Fruit fly (Drosophila melanogaster): ENCODE measurements around the gene CG9377.
A peak's percentile ranks its signal among the peaks of the same experiment; 100 is the strongest.

The CG9377 gene

dm6 chr2L:13367378-13367777 lies 6.0 kb upstream of the CG9377 start, which contains the start of gene Tap42 (continued):
- peak; percentile 28 for TF ChIP-seq Xbp1 (GFP tag; optimal IDR thresholded peaks at IDR 0.05)
- TF ChIP-seq CG31441 (GFP tag; IDR thresholded peaks at IDR 0.05) = no peak
- peak; percentile 27 for TF ChIP-seq stwl (tag; optimal IDR thresholded peaks at IDR 0.05)
- no peak for TF ChIP-seq CG3163 (GFP tag; optimal IDR thresholded peaks at IDR 0.05)
- no peak for TF ChIP-seq mld (GFP tag; IDR thresholded peaks at IDR 0.05; ENCODE audit: partially characterized antibody)
- peak; percentile 41 for TF ChIP-seq nerfin-1 (tag; optimal IDR thresholded peaks at IDR 0.05)
- no peak for TF ChIP-seq maf-S (GFP tag; optimal IDR thresholded peaks at IDR 0.05)
- TF ChIP-seq phol (tag; optimal IDR thresholded peaks at IDR 0.05) = peak; percentile 72
- peak; percentile 42 for TF ChIP-seq CG12391 (tag; optimal IDR thresholded peaks at IDR 0.05)
- peak; percentile 38 for TF ChIP-seq CG2712 (tag; optimal IDR thresholded peaks at IDR 0.05)
- peak; percentile 49 for TF ChIP-seq CG10267 (tag; optimal IDR thresholded peaks at IDR 0.05)
- no peak for TF ChIP-seq ranshi (GFP tag; IDR thresholded peaks at IDR 0.05)
- TF ChIP-seq CG12155 (GFP tag; optimal IDR thresholded peaks at IDR 0.05) = peak; percentile 22
- no peak for TF ChIP-seq Usf (GFP tag; optimal IDR thresholded peaks at IDR 0.05)
- peak; percentile 13 for TF ChIP-seq CG12744 (GFP tag; optimal IDR thresholded peaks at IDR 0.05)
- TF ChIP-seq bab2 (GFP tag; optimal IDR thresholded peaks at IDR 0.05) = no peak
- no peak for TF ChIP-seq CG14860 (GFP tag; IDR thresholded peaks at IDR 0.05; ENCODE audit: partially characterized antibody)
- peak; percentile 35 for TF ChIP-seq CG34376 (GFP tag; optimal IDR thresholded peaks at IDR 0.05)
- TF ChIP-seq CG4328 (GFP tag; optimal IDR thresholded peaks at IDR 0.05) = no peak
- no peak for TF ChIP-seq p53 (GFP tag; optimal IDR thresholded peaks at IDR 0.05)
- no peak for TF ChIP-seq CG6765 (GFP tag; optimal IDR thresholded peaks at IDR 0.05)
- TF ChIP-seq CG9876 (GFP tag; optimal IDR thresholded peaks at IDR 0.05) = no peak
- TF ChIP-seq CG7271 (tag; optimal IDR thresholded peaks at IDR 0.05) = no peak
- TF ChIP-seq CG17385 (GFP tag; optimal IDR thresholded peaks at IDR 0.05) = peak; percentile 3
- peak; percentile 7 for TF ChIP-seq CG7556 (GFP tag; optimal IDR thresholded peaks at IDR 0.05)
- no peak for TF ChIP-seq CG5245 (GFP tag; optimal IDR thresholded peaks at IDR 0.05)
- no peak for TF ChIP-seq Aef1 (GFP tag; IDR thresholded peaks at IDR 0.05)
- peak; percentile 22 for TF ChIP-seq trem (tag; optimal IDR thresholded peaks at IDR 0.05)
- no peak for TF ChIP-seq CG2202 (tag; optimal IDR thresholded peaks at IDR 0.05)
- TF ChIP-seq CG8388 (GFP tag; optimal IDR thresholded peaks at IDR 0.05) = no peak
- peak; percentile 1 for TF ChIP-seq CG15601 (tag; optimal IDR thresholded peaks at IDR 0.05)
- peak; percentile 19 for TF ChIP-seq caup (GFP tag; optimal IDR thresholded peaks at IDR 0.05; ENCODE audit: severe bottlenecking)
- no peak for TF ChIP-seq CG11093 (GFP tag; IDR thresholded peaks at IDR 0.05)
- peak; percentile 25 for TF ChIP-seq scrt (GFP tag; optimal IDR thresholded peaks at IDR 0.05)
- TF ChIP-seq CG42726 (GFP tag; IDR thresholded peaks at IDR 0.05; ENCODE audit: partially characterized antibody) = no peak
- TF ChIP-seq org-1 (GFP tag; optimal IDR thresholded peaks at IDR 0.05) = no peak
- TF ChIP-seq CG17912 (GFP tag; optimal IDR thresholded peaks at IDR 0.05) = no peak
- peak; percentile 81; the same call in 1 of the 2 replicates for TF ChIP-seq rib (GFP tag; IDR thresholded peaks at IDR 0.05)
- TF ChIP-seq CG7987 (GFP tag; optimal IDR thresholded peaks at IDR 0.05) = peak; percentile 5
- TF ChIP-seq BEAF-32 (GFP tag; optimal IDR thresholded peaks at IDR 0.05) = peak; percentile 10
- no peak for TF ChIP-seq hkb (optimal IDR thresholded peaks at IDR 0.05)
- peak; percentile 30; the same call in 1 of the 2 replicates for TF ChIP-seq hkb (GFP tag; IDR thresholded peaks at IDR 0.05)
- peak; percentile 28 for TF ChIP-seq E2f2 (GFP tag; IDR thresholded peaks at IDR 0.05)
- no peak for TF ChIP-seq salm (tag; optimal IDR thresholded peaks at IDR 0.05)
- peak; percentile 62 for TF ChIP-seq CG2120 (GFP tag; optimal IDR thresholded peaks at IDR 0.05)
- TF ChIP-seq gem (tag; optimal IDR thresholded peaks at IDR 0.05) = peak; percentile 51
- TF ChIP-seq CG13894 (tag; optimal IDR thresholded peaks at IDR 0.05) = peak; percentile 31
- TF ChIP-seq CG4360 (GFP tag; IDR thresholded peaks at IDR 0.05) = no peak
- no peak for TF ChIP-seq CG4854 (GFP tag; optimal IDR thresholded peaks at IDR 0.05)
- TF ChIP-seq Deaf1 (tag; optimal IDR thresholded peaks at IDR 0.05) = no peak
- no peak for TF ChIP-seq TFAM (GFP tag; optimal IDR thresholded peaks at IDR 0.05)

Data from whole organism, embryonic.